Fruit fly (Drosophila melanogaster) whole organism, embryonic: ENCODE data around the gene CG16790.

Experiments used
- Awh ChIP-seq: fragments of 200-800 bp; sonication (Bioruptor generic); IDR thresholded peaks from 2 replicates; pipeline ENCODE4, ENCODE4 v1.3.6; 2022; ENCODE audit warnings: missing biosample characterization, missing genetic modification characterization
- B-H1 ChIP-seq: fragments of 200-800 bp; sonication (Bioruptor generic); IDR thresholded peaks from 3 replicates; pipeline ENCODE4 v1.3.6; 2022; ENCODE audit warnings: missing biosample characterization, missing genetic modification characterization
- CG10274 ChIP-seq: fragments of 200-800 bp; sonication (Bioruptor generic); optimal IDR thresholded peaks from 3 replicates; lab custom pipeline; 2017; ENCODE audit warnings: missing biosample characterization, mild to moderate bottlenecking, missing genetic modification characterization
- CG11560 ChIP-seq: fragments of 200-800 bp; sonication (Bioruptor generic); IDR thresholded peaks from 3 replicates; pipeline ENCODE4 v1.3.6; 2022; ENCODE audit warnings: missing biosample characterization, missing genetic modification characterization
- CG11695 ChIP-seq: fragments of 200-800 bp; sonication (Bioruptor generic); IDR thresholded peaks from 3 replicates; pipeline ENCODE4 v1.3.6; 2022; ENCODE audit warnings: missing biosample characterization, missing genetic modification characterization
- CG12391 ChIP-seq: fragments of 200-800 bp; sonication (Bioruptor generic); optimal IDR thresholded peaks from 3 replicates; lab custom pipeline; 2018; ENCODE audit warnings: missing biosample characterization, mild to moderate bottlenecking, missing genetic modification characterization, moderate library complexity
- CG12659 ChIP-seq: fragments of 200-800 bp; sonication (Bioruptor generic); optimal IDR thresholded peaks from 3 replicates; lab custom pipeline; 2017; ENCODE audit warnings: mild to moderate bottlenecking, missing biosample characterization, missing genetic modification reagents, missing genetic modification characterization
- CG13624 ChIP-seq: fragments of 200-800 bp; sonication (Bioruptor generic); optimal IDR thresholded peaks from 2 replicates; lab custom pipeline; 2016; ENCODE audit warnings: missing biosample characterization, missing genetic modification characterization
- CG14014 ChIP-seq: fragments of 200-800 bp; sonication (Bioruptor generic); IDR thresholded peaks from 2 replicates; pipeline ENCODE4 v1.3.6; 2022; ENCODE audit warnings: missing biosample characterization, missing genetic modification characterization
- CG15011 ChIP-seq: fragments of 200-800 bp; sonication (Bioruptor generic); optimal IDR thresholded peaks from 3 replicates; lab custom pipeline; 2018; ENCODE audit warnings: missing biosample characterization, mild to moderate bottlenecking, missing genetic modification characterization
- CG17186 ChIP-seq: fragments of 200-800 bp; sonication (Bioruptor generic); optimal IDR thresholded peaks from 3 replicates; lab custom pipeline; 2017; ENCODE audit warnings: missing biosample characterization, missing genetic modification reagents, missing genetic modification characterization
- CG17829 ChIP-seq: fragments of 200-800 bp; optimal IDR thresholded peaks from 2 replicates; lab custom pipeline; 2019; ENCODE audit warnings: missing biosample characterization, mild to moderate bottlenecking, missing genetic modification characterization, moderate library complexity
- CG31365 ChIP-seq: fragments of 200-800 bp; sonication (Bioruptor generic); optimal IDR thresholded peaks from 2 replicates; lab custom pipeline; 2018; ENCODE audit warnings: missing biosample characterization, mild to moderate bottlenecking, missing genetic modification characterization
- CG3407 ChIP-seq: fragments of 200-800 bp; sonication (Bioruptor generic); optimal IDR thresholded peaks from 2 replicates; lab custom pipeline; 2018; ENCODE audit warnings: missing biosample characterization, mild to moderate bottlenecking, missing genetic modification characterization
- CG3838 ChIP-seq: fragments of 200-800 bp; sonication (Bioruptor generic); optimal IDR thresholded peaks from 3 replicates; lab custom pipeline; 2016; ENCODE audit warnings: missing biosample characterization, missing genetic modification characterization
- CG4820 ChIP-seq: fragments of 200-800 bp; sonication (Bioruptor generic); optimal IDR thresholded peaks from 3 replicates; lab custom pipeline; 2016; ENCODE audit warnings: missing biosample characterization, missing genetic modification characterization
- CG7786 ChIP-seq: fragments of 200-800 bp; sonication (Bioruptor generic); optimal IDR thresholded peaks from 2 replicates; lab custom pipeline; 2016; ENCODE audit warnings: missing biosample characterization, missing genetic modification characterization
- CG8924 ChIP-seq: fragments of 200-800 bp; optimal IDR thresholded peaks from 3 replicates; lab custom pipeline; 2019; ENCODE audit warnings: missing biosample characterization, mild to moderate bottlenecking, missing genetic modification characterization, moderate library complexity
- CG9609 ChIP-seq: fragments of 200-800 bp; sonication (Bioruptor generic); optimal IDR thresholded peaks from 3 replicates; lab custom pipeline; 2016; ENCODE audit warnings: missing biosample characterization, missing genetic modification characterization
- D ChIP-seq, 2 experiments: fragments of 200-800 bp in 1 of 2; fragments of >200 bp in 1 of 2; sonication (Bioruptor generic) in 1 of 2; optimal IDR thresholded peaks; 2 replicates in 1 of 2; 3 replicates in 1 of 2; lab custom pipeline; 2017; ENCODE audit warnings: mild to moderate bottlenecking in 1 of 2, missing biosample characterization in 1 of 2, missing genetic modification characterization in 1 of 2, missing genetic modification reagents in 1 of 2
- Dip3 ChIP-seq: fragments of 200-800 bp; sonication (Bioruptor generic); optimal IDR thresholded peaks from 3 replicates; lab custom pipeline; 2016; ENCODE audit warnings: missing biosample characterization, missing genetic modification characterization
- Doc3 ChIP-seq: fragments of 200-800 bp; sonication (Bioruptor generic); IDR thresholded peaks from 3 replicates; pipeline ENCODE4 v1.3.6; 2022; ENCODE audit warnings: missing biosample characterization, missing genetic modification characterization; ENCODE audit not compliant: partially characterized antibody
- Drgx ChIP-seq: fragments of 200-800 bp; sonication (Bioruptor generic); IDR thresholded peaks from 2 replicates; pipeline ENCODE4 v1.3.6; 2022; ENCODE audit warnings: missing biosample characterization, missing genetic modification characterization
- HHEX ChIP-seq: fragments of 200-800 bp; sonication (Bioruptor generic); optimal IDR thresholded peaks from 3 replicates; lab custom pipeline; 2017; ENCODE audit warnings: missing biosample characterization, mild to moderate bottlenecking, missing genetic modification characterization, missing genetic modification reagents
- Hand ChIP-seq: fragments of 200-800 bp; sonication (Bioruptor generic); optimal IDR thresholded peaks from 2 replicates; lab custom pipeline; 2017; ENCODE audit warnings: mild to moderate bottlenecking, missing biosample characterization, missing genetic modification reagents, missing genetic modification characterization
- Hmx ChIP-seq: fragments of 200-800 bp; sonication (Bioruptor generic); optimal IDR thresholded peaks from 2 replicates; lab custom pipeline; 2016; ENCODE audit warnings: missing biosample characterization, missing genetic modification characterization
- Hr3 ChIP-seq: fragments of 200-800 bp; sonication (Bioruptor generic); optimal IDR thresholded peaks from 3 replicates; lab custom pipeline; 2016; ENCODE audit warnings: missing biosample characterization, missing genetic modification characterization
- MTF-1 ChIP-seq: fragments of 200-800 bp; sonication (Bioruptor generic); optimal IDR thresholded peaks from 2 replicates; lab custom pipeline; 2018; ENCODE audit warnings: missing biosample characterization, mild to moderate bottlenecking, missing genetic modification characterization, borderline replicate concordance
- Neu2 ChIP-seq: fragments of 200-800 bp; sonication (Bioruptor generic); optimal IDR thresholded peaks from 3 replicates; lab custom pipeline; 2016; ENCODE audit warnings: missing biosample characterization, missing genetic modification characterization, borderline replicate concordance
- Ravus ChIP-seq: fragments of 200-800 bp; sonication (Bioruptor generic); IDR thresholded peaks from 2 replicates; pipeline ENCODE4 v1.3.6; 2022; ENCODE audit warnings: missing biosample characterization, missing genetic modification characterization
- chif ChIP-seq, 2 experiments: fragments of 200-800 bp; sonication (Bioruptor generic); optimal IDR thresholded peaks; 3 replicates each; lab custom pipeline; 2016; ENCODE audit warnings: missing biosample characterization in 2 of 2, missing genetic modification characterization in 2 of 2
- disco-r ChIP-seq: fragments of 200-800 bp; sonication (Bioruptor generic); optimal IDR thresholded peaks from 2 replicates; lab custom pipeline; 2016; ENCODE audit warnings: missing biosample characterization, missing genetic modification characterization
- gcm ChIP-seq: fragments of 200-800 bp; sonication (Bioruptor generic); optimal IDR thresholded peaks from 2 replicates; lab custom pipeline; 2019; ENCODE audit warnings: missing biosample characterization, mild to moderate bottlenecking, missing genetic modification characterization, moderate library complexity
- gcm2 ChIP-seq: fragments of 200-800 bp; sonication (Bioruptor generic); optimal IDR thresholded peaks from 2 replicates; lab custom pipeline; 2016; ENCODE audit warnings: missing biosample characterization, missing genetic modification characterization
- hbn ChIP-seq: fragments of 200-800 bp; sonication (Bioruptor generic); IDR thresholded peaks from 2 replicates; pipeline ENCODE4 v1.3.6; 2022; ENCODE audit warnings: missing biosample characterization, missing genetic modification characterization; ENCODE audit not compliant: partially characterized antibody
- kah ChIP-seq: fragments of 200-800 bp; sonication (Bioruptor generic); optimal IDR thresholded peaks from 2 replicates; lab custom pipeline; 2018; ENCODE audit warnings: missing biosample characterization, mild to moderate bottlenecking, missing genetic modification characterization
- klu ChIP-seq: fragments of 200-800 bp; sonication (Bioruptor generic); IDR thresholded peaks from 2 replicates; pipeline ENCODE4 v1.3.6; 2022; ENCODE audit warnings: missing biosample characterization, missing genetic modification characterization
- ranshi ChIP-seq: fragments of 200-800 bp; sonication (Bioruptor generic); IDR thresholded peaks from 2 replicates; pipeline ENCODE4 v1.3.6; 2022; ENCODE audit warnings: missing biosample characterization, missing genetic modification characterization
- ro ChIP-seq: fragments of 200-800 bp; sonication (Bioruptor generic); IDR thresholded peaks from 2 replicates; pipeline ENCODE4 v1.3.6; 2022; ENCODE audit warnings: missing biosample characterization, missing genetic modification characterization
- run ChIP-seq: fragments of 200-800 bp; sonication (Bioruptor generic); optimal IDR thresholded peaks from 3 replicates; lab custom pipeline; 2018; ENCODE audit warnings: missing biosample characterization, mild to moderate bottlenecking, missing genetic modification characterization
- sisA ChIP-seq: fragments of 200-800 bp; sonication (Bioruptor generic); IDR thresholded peaks from 2 replicates; pipeline ENCODE4 v1.3.6; 2022; ENCODE audit warnings: missing biosample characterization, missing genetic modification characterization
- slbo ChIP-seq: fragments of 200-800 bp; sonication (Bioruptor generic); IDR thresholded peaks from 2 replicates; pipeline ENCODE4 v1.3.6; 2022; ENCODE audit warnings: missing biosample characterization, missing genetic modification characterization
- slp2 ChIP-seq: fragments of 200-800 bp; sonication (Bioruptor generic); optimal IDR thresholded peaks from 2 replicates; lab custom pipeline; 2016; ENCODE audit warnings: missing biosample characterization, missing genetic modification characterization
- sr ChIP-seq: fragments of 200-800 bp; sonication (Bioruptor generic); IDR thresholded peaks from 3 replicates; pipeline ENCODE4 v1.3.6; 2022; ENCODE audit warnings: missing biosample characterization, missing genetic modification characterization
- toy ChIP-seq: fragments of 200-800 bp; sonication (Bioruptor generic); IDR thresholded peaks from 2 replicates; pipeline ENCODE4 v1.3.6; 2022; ENCODE audit warnings: missing biosample characterization, missing genetic modification characterization
- ttk ChIP-seq: fragments of 200-800 bp; sonication (Bioruptor generic); IDR thresholded peaks from 2 replicates; pipeline ENCODE4 v2.1.2; 2022; ENCODE audit warnings: missing biosample characterization, missing genetic modification characterization
- vnd ChIP-seq: fragments of 200-800 bp; sonication (Bioruptor generic); IDR thresholded peaks from 3 replicates; pipeline ENCODE4 v1.3.6; 2022; ENCODE audit warnings: missing biosample characterization, missing genetic modification characterization; ENCODE audit not compliant: partially characterized antibody
- wdn ChIP-seq: fragments of 200-800 bp; sonication (Bioruptor generic); IDR thresholded peaks from 2 replicates; pipeline ENCODE4 v1.3.6; 2022; ENCODE audit warnings: missing biosample characterization, missing genetic modification characterization
- zfh1 ChIP-seq: fragments of 200-800 bp; sonication (Bioruptor generic); IDR thresholded peaks from 3 replicates; pipeline ENCODE4 v1.3.6; 2022; ENCODE audit warnings: missing biosample characterization, missing genetic modification characterization

The CG16790 gene

DNA sequence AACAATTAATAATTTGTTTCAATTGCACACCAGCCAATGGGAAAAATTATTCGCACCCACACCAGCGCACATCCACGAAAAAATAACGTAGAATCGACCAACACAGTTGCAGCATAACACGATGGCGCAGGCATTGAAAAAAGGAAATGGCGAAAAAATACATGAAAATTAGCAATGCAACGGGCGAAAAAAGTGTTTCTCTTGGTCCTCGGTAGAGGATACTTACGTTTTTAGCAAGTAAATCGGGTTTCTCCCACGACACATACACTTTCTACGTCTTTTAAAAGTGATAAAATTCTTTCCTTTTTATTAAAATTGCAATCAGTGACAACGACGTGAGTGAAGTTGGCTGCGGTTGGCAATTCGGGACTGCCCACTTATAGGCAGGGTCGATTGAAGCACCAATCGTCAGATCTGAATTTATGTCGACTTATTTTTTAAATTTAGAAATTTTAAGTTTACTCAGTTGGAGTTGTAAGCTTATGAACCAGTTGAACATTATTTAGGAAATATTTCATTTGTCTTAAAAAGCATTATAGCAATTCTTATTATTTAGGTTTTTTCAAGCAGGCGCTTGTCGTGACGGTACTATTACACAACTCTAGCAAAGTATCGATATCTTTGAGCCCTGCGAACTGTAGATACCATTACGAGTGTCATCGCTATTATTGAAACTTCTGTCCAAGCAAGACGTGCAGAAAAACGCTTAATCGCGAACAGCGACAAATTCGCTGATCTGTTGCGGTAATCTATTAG lies 7.5 kb upstream of the CG16790 start, which contains the start of the genes Kap-alpha3 and Son (continued):
- TF ChIP-seq Dip3 (GFP tag; lab: Kevin White, UChicago) (peak; percentile 95), slp2 (peak; percentile 91), sr (GFP tag; lab: Robert Waterston, UW) (peak; percentile 89), CG13624 (GFP tag; lab: Kevin White, UChicago) (peak; percentile 98), CG3838 (GFP tag; lab: Kevin White, UChicago) (peak; percentile 83), CG10274 (GFP tag; lab: Kevin White, UChicago) (peak; percentile 88), CG31365 (tag; lab: Kevin White, UChicago) (peak; percentile 78), CG11695 (GFP tag; lab: Robert Waterston, UW) (peak; percentile 79), ranshi (GFP tag; lab: Robert Waterston, UW) (peak; percentile 85), CG4820 (GFP tag; lab: Kevin White, UChicago) (peak; percentile 88), gcm (GFP tag; lab: Kevin White, UChicago) (peak; percentile 86), Hmx (GFP tag; lab: Kevin White, UChicago) (peak; percentile 85), chif (GFP tag; optimal IDR thresholded peaks at IDR 0.05; lab: Kevin White, UChicago) (peak; percentile 91 to 95), disco-r (peak; percentile 87), CG3407 (GFP tag; lab: Kevin White, UChicago) (peak; percentile 93), kah (peak; percentile 85), Doc3 (GFP tag; lab: Robert Waterston, UW) (peak; percentile 88), CG14014 (GFP tag; lab: Robert Waterston, UW) (peak; percentile 86), wdn (GFP tag; lab: Robert Waterston, UW) (peak; percentile 74; the same call in 1 of the 2 replicates), Ravus (GFP tag; lab: Robert Waterston, UW) (peak; percentile 43), CG17829 (peak; percentile 90), CG12391 (tag; lab: Kevin White, UChicago) (peak; percentile 94), B-H1 (GFP tag; lab: Robert Waterston, UW) (peak; percentile 74), klu (GFP tag; lab: Robert Waterston, UW) (peak; percentile 93), gcm2 (GFP tag; lab: Kevin White, UChicago) (peak; percentile 86), run (peak; percentile 78), D (optimal IDR thresholded peaks at IDR 0.05; lab: Kevin White, UChicago) (no peak), D (GFP tag; optimal IDR thresholded peaks at IDR 0.05; lab: Kevin White, UChicago) (peak; percentile 89), Drgx (GFP tag; lab: Robert Waterston, UW) (peak; percentile 47; the same call in 1 of the 2 replicates), Neu2 (GFP tag; lab: Kevin White, UChicago) (peak; percentile 91), hbn (peak; percentile 85), ttk (GFP tag; lab: Robert Waterston, UW) (peak; percentile 88), Awh (peak; percentile 87), zfh1 (GFP tag; lab: Robert Waterston, UW) (peak; percentile 81), ro (GFP tag; lab: Robert Waterston, UW) (peak; percentile 47; the same call in 1 of the 2 replicates), CG12659 (GFP tag; lab: Kevin White, UChicago) (peak; percentile 98), CG11560 (tag; lab: Robert Waterston, UW) (peak; percentile 71; the same call in 2 of the 3 replicates), CG17186 (GFP tag; lab: Kevin White, UChicago) (peak; percentile 88), Hr3 (GFP tag; lab: Kevin White, UChicago) (peak; percentile 90), toy (GFP tag; lab: Robert Waterston, UW) (peak; percentile 69; the same call in 1 of the 2 replicates), sisA (peak; percentile 82), vnd (GFP tag; lab: Robert Waterston, UW) (peak; percentile 76), CG8924 (peak; percentile 89), CG15011 (peak; percentile 93), HHEX (peak; percentile 94), MTF-1 (peak; percentile 96), CG9609 (GFP tag; lab: Kevin White, UChicago) (peak; percentile 94), CG7786 (GFP tag; lab: Kevin White, UChicago) (peak; percentile 90), Hand (GFP tag; lab: Kevin White, UChicago) (peak; percentile 82), slbo (peak; percentile 93)
